Fruit fly (Drosophila melanogaster) whole organism, wandering third instar larva: Measurements from ENCODE around the gene Acn.

Experiments used
- Abd-B ChIP-seq: fragments of >200 bp; optimal IDR thresholded peaks from 2 replicates; lab custom pipeline; 2017; ENCODE audit warnings: missing biosample characterization, missing genetic modification characterization
- CG9705 ChIP-seq: fragments of 200-800 bp; sonication (Bioruptor generic); optimal IDR thresholded peaks from 2 replicates; lab custom pipeline; 2018; ENCODE audit warnings: missing biosample characterization, mild to moderate bottlenecking, missing genetic modification characterization
- Dfd ChIP-seq: fragments of >200 bp; optimal IDR thresholded peaks from 2 replicates; lab custom pipeline; 2017; ENCODE audit warnings: missing biosample characterization, missing genetic modification characterization
- HLH106 ChIP-seq: fragments of 200-800 bp; optimal IDR thresholded peaks from 3 replicates; lab custom pipeline; 2019; ENCODE audit warnings: missing biosample characterization, mild to moderate bottlenecking, missing genetic modification characterization, moderate library complexity
- Hnf4 ChIP-seq: fragments of 200-800 bp; sonication (Bioruptor generic); optimal IDR thresholded peaks from 2 replicates; lab custom pipeline; 2016; ENCODE audit warnings: missing biosample characterization, mild to moderate bottlenecking, missing genetic modification characterization
- Hr78 ChIP-seq: fragments of >200 bp; optimal IDR thresholded peaks from 2 replicates; lab custom pipeline; 2017; ENCODE audit warnings: missing biosample characterization, missing genetic modification characterization
- Hr83 ChIP-seq: fragments of 200-300 bp; sonication (Bioruptor generic); optimal IDR thresholded peaks from 2 replicates; lab custom pipeline; 2016; ENCODE audit warnings: missing biosample characterization, mild to moderate bottlenecking, missing genetic modification characterization, moderate library complexity; ENCODE audit not compliant: poor library complexity, severe bottlenecking
- Jra ChIP-seq: sonication (Bioruptor generic); optimal IDR thresholded peaks from 2 replicates; lab custom pipeline; 2016; ENCODE audit warnings: missing biosample characterization, missing genetic modification characterization
- Mio ChIP-seq: sonication (Bioruptor generic); optimal IDR thresholded peaks from 2 replicates; lab custom pipeline; 2016; ENCODE audit warnings: missing biosample characterization, missing genetic modification characterization
- Myc ChIP-seq: fragments of >200 bp; optimal IDR thresholded peaks from 2 replicates; lab custom pipeline; 2017
- N ChIP-seq: fragments of >200 bp; optimal IDR thresholded peaks from 2 replicates; lab custom pipeline; 2018; ENCODE audit warnings: missing biosample characterization, missing external identifiers, missing genetic modification characterization
- OdsH ChIP-seq: fragments of 200-800 bp; sonication (Bioruptor generic); optimal IDR thresholded peaks from 2 replicates; lab custom pipeline; 2016; ENCODE audit warnings: missing biosample characterization, mild to moderate bottlenecking, missing genetic modification characterization
- Rel ChIP-seq, 2 experiments: fragments of 200-800 bp; sonication (Bioruptor generic) in 1 of 2; optimal IDR thresholded peaks; 2 replicates in 1 of 2; 3 replicates in 1 of 2; lab custom pipeline; 2016 to 2019; ENCODE audit warnings: mild to moderate bottlenecking in 2 of 2, missing biosample characterization in 2 of 2, missing genetic modification characterization in 2 of 2, moderate library complexity in 1 of 2
- Sp1 ChIP-seq: fragments of 200-800 bp; sonication (Bioruptor generic); optimal IDR thresholded peaks from 3 replicates; lab custom pipeline; 2019; ENCODE audit warnings: missing biosample characterization, mild to moderate bottlenecking, missing genetic modification characterization, moderate library complexity
- Vsx2 ChIP-seq: fragments of 200-300, 225-300 bp; sonication (Bioruptor generic); optimal IDR thresholded peaks from 2 replicates; lab custom pipeline; 2018; ENCODE audit warnings: missing biosample characterization, missing genetic modification characterization; ENCODE audit not compliant: partially characterized antibody
- br ChIP-seq: fragments of 200-800 bp; sonication (Bioruptor generic); optimal IDR thresholded peaks from 2 replicates; lab custom pipeline; 2016; ENCODE audit warnings: missing biosample characterization, missing genetic modification characterization
- brk ChIP-seq: fragments of 200-800 bp; sonication (Bioruptor generic); optimal IDR thresholded peaks from 2 replicates; lab custom pipeline; 2016; ENCODE audit warnings: missing biosample characterization, mild to moderate bottlenecking, missing genetic modification characterization
- dl ChIP-seq, 2 experiments: fragments of 175-275, 200-275 bp in 1 of 2; fragments of 200-275 bp in 1 of 2; sonication (Bioruptor generic); optimal IDR thresholded peaks; lab custom pipeline; 2018; ENCODE audit warnings: mild to moderate bottlenecking in 2 of 2, missing biosample characterization in 2 of 2, missing genetic modification characterization in 2 of 2, moderate library complexity in 2 of 2; ENCODE audit not compliant: partially characterized antibody in 2 of 2, insufficient read depth in 1 of 2
- dmrt93B ChIP-seq: fragments of 200-800 bp; sonication (Bioruptor generic); optimal IDR thresholded peaks from 2 replicates; lab custom pipeline; 2018; ENCODE audit warnings: missing biosample characterization, mild to moderate bottlenecking, missing genetic modification characterization
- dsf ChIP-seq: sonication (Bioruptor generic); optimal IDR thresholded peaks from 2 replicates; lab custom pipeline; 2016; ENCODE audit warnings: missing biosample characterization, missing genetic modification characterization, borderline replicate concordance
- ey ChIP-seq: fragments of 200-800 bp; sonication (Bioruptor generic); optimal IDR thresholded peaks from 2 replicates; lab custom pipeline; 2016; ENCODE audit warnings: missing biosample characterization, missing genetic modification characterization
- foxo ChIP-seq, 2 experiments: fragments of 200-800 bp; sonication (Bioruptor generic); optimal IDR thresholded peaks; 2 replicates in 1 of 2; 3 replicates in 1 of 2; lab custom pipeline; 2016 to 2017; ENCODE audit warnings: missing biosample characterization in 2 of 2, missing genetic modification characterization in 2 of 2
- fru ChIP-seq: fragments of 200-800 bp; sonication (Bioruptor generic); optimal IDR thresholded peaks from 3 replicates; lab custom pipeline; 2016; ENCODE audit warnings: missing biosample characterization, mild to moderate bottlenecking, missing genetic modification characterization
- h ChIP-seq: fragments of 200-800 bp; sonication (Bioruptor generic); optimal IDR thresholded peaks from 3 replicates; lab custom pipeline; 2016; ENCODE audit warnings: missing biosample characterization, mild to moderate bottlenecking, missing genetic modification characterization
- lola ChIP-seq: fragments of >200 bp; optimal IDR thresholded peaks from 2 replicates; lab custom pipeline; 2017; ENCODE audit warnings: missing biosample characterization, missing genetic modification characterization
- pan ChIP-seq: fragments of >200 bp; optimal IDR thresholded peaks from 2 replicates; lab custom pipeline; 2017
- psq ChIP-seq: fragments of 200-800 bp; sonication (Bioruptor generic); optimal IDR thresholded peaks from 3 replicates; lab custom pipeline; 2017; ENCODE audit warnings: missing biosample characterization, mild to moderate bottlenecking, missing genetic modification characterization, moderate library complexity
- rgr ChIP-seq: fragments of 200-800 bp; sonication (Bioruptor generic); optimal IDR thresholded peaks from 3 replicates; lab custom pipeline; 2016; ENCODE audit warnings: missing biosample characterization, mild to moderate bottlenecking, missing genetic modification characterization
- sage ChIP-seq: fragments of 200-800 bp; sonication (Bioruptor generic); optimal IDR thresholded peaks from 2 replicates; lab custom pipeline; 2016; ENCODE audit warnings: missing biosample characterization, mild to moderate bottlenecking, missing genetic modification characterization
- sv ChIP-seq: fragments of 200-800 bp; sonication (Bioruptor generic); optimal IDR thresholded peaks from 3 replicates; lab custom pipeline; 2016; ENCODE audit warnings: missing biosample characterization, missing genetic modification characterization
- tai ChIP-seq: sonication (Bioruptor generic); optimal IDR thresholded peaks from 2 replicates; lab custom pipeline; 2016; ENCODE audit warnings: missing biosample characterization, missing genetic modification characterization
- woc ChIP-seq: sonication (Bioruptor generic); optimal IDR thresholded peaks from 2 replicates; lab custom pipeline; 2016; ENCODE audit warnings: missing biosample characterization, mild to moderate bottlenecking, missing genetic modification characterization

The Acn gene

dm6 chr2L:19014881-19015366 lies 30.2 kb upstream of the Acn start:
- no peak for TF ChIP-seq h
- peak; percentile 13 for TF ChIP-seq Vsx2 (GFP tag; lab: Kevin White, UChicago)

dm6 chr2L:19015628-19016027 lies 29.5 kb upstream of the Acn start:
- no peak for TF ChIP-seq Hr78 (GFP tag; lab: Kevin White, UChicago)
- no peak for TF ChIP-seq OdsH (GFP tag; lab: Kevin White, UChicago)
- TF ChIP-seq rgr (GFP tag; lab: Kevin White, UChicago), result no peak
- no peak for TF ChIP-seq dmrt93B (GFP tag; lab: Kevin White, UChicago)
- TF ChIP-seq fru (GFP tag; lab: Kevin White, UChicago), result no peak
- TF ChIP-seq lola (GFP tag; lab: Kevin White, UChicago), result no peak
- TF ChIP-seq Mio (GFP tag; lab: Kevin White, UChicago), result no peak
- TF ChIP-seq Dfd, result no peak
- TF ChIP-seq psq (GFP tag; lab: Kevin White, UChicago), result no peak
- no peak for TF ChIP-seq Sp1 (GFP tag; lab: Kevin White, UChicago)
- TF ChIP-seq tai (GFP tag; lab: Kevin White, UChicago), result no peak
- no peak for TF ChIP-seq brk (GFP tag; lab: Kevin White, UChicago)
- no peak for TF ChIP-seq woc (GFP tag; lab: Kevin White, UChicago)
- no peak for TF ChIP-seq sage (GFP tag; lab: Kevin White, UChicago)
- TF ChIP-seq br, result no peak

dm6 chr2L:19017060-19017459 lies 28.1 kb upstream of the Acn start:
- no peak for TF ChIP-seq Abd-B (GFP tag; lab: Kevin White, UChicago)
- no peak for TF ChIP-seq Rel (GFP tag; optimal IDR thresholded peaks at IDR 0.05; lab: Kevin White, UChicago)
- TF ChIP-seq Rel (tag; optimal IDR thresholded peaks at IDR 0.05; lab: Kevin White, UChicago), result no peak
- TF ChIP-seq foxo (GFP tag; optimal IDR thresholded peaks at IDR 0.05; lab: Kevin White, UChicago), result no peak
- TF ChIP-seq, all 38 proteins: peak for 0

dm6 chr2L:19018266-19018665 lies 26.9 kb upstream of the Acn start:
- TF ChIP-seq Abd-B (GFP tag; lab: Kevin White, UChicago) (no peak), N (GFP tag; lab: Kevin White, UChicago) (no peak), dsf (GFP tag; lab: Kevin White, UChicago) (no peak), Rel (GFP tag; optimal IDR thresholded peaks at IDR 0.05; lab: Kevin White, UChicago) (no peak), Rel (tag; optimal IDR thresholded peaks at IDR 0.05; lab: Kevin White, UChicago) (no peak), Hr78 (GFP tag; lab: Kevin White, UChicago) (no peak)
- TF ChIP-seq, all 38 proteins: peak for 0

dm6 chr2L:19019160-19019592 lies 26.0 kb upstream of the Acn start:
- TF ChIP-seq foxo (GFP tag; optimal IDR thresholded peaks at IDR 0.05; lab: Kevin White, UChicago) (peak in 1 of 2 experiments; percentile 6), dl (GFP tag; optimal IDR thresholded peaks at IDR 0.05; lab: Kevin White, UChicago; ENCODE audit: insufficient read depth in 1 of 2, partially characterized antibody in 2 of 2) (no peak)

dm6 chr2L:19019640-19020039 lies 25.5 kb upstream of the Acn start:
- no peak for TF ChIP-seq Sp1 (GFP tag; lab: Kevin White, UChicago)
- no peak for TF ChIP-seq dsf (GFP tag; lab: Kevin White, UChicago)
- TF ChIP-seq CG9705, result no peak
- TF ChIP-seq Myc (lab: Kevin White, UChicago), result no peak
- no peak for TF ChIP-seq Hr78 (GFP tag; lab: Kevin White, UChicago)
- no peak for TF ChIP-seq sv (GFP tag; lab: Kevin White, UChicago)
- no peak for TF ChIP-seq brk (GFP tag; lab: Kevin White, UChicago)
- TF ChIP-seq ey, result no peak
- no peak for TF ChIP-seq dl (GFP tag; optimal IDR thresholded peaks at IDR 0.05; lab: Kevin White, UChicago; ENCODE audit: insufficient read depth in 1 of 2, partially characterized antibody in 2 of 2)
- TF ChIP-seq Hnf4 (GFP tag; lab: Kevin White, UChicago), result no peak
- no peak for TF ChIP-seq Dfd
- TF ChIP-seq rgr (GFP tag; lab: Kevin White, UChicago), result no peak
- no peak for TF ChIP-seq HLH106 (tag; lab: Kevin White, UChicago)
- no peak for TF ChIP-seq pan
- no peak for TF ChIP-seq psq (GFP tag; lab: Kevin White, UChicago)
- no peak for TF ChIP-seq Jra (GFP tag; lab: Kevin White, UChicago)
- no peak for TF ChIP-seq Hr83 (GFP tag; lab: Kevin White, UChicago)
- no peak for TF ChIP-seq h
- TF ChIP-seq Abd-B (GFP tag; lab: Kevin White, UChicago), result no peak
